Worm (Caenorhabditis elegans) whole organism, L1 larva: ENCODE results near the gene clec-133.

ENCODE experiments used
- C16A3.4 ChIP-seq: fragments of 150-350 bp; optimal IDR thresholded peaks from 2 replicates; lab custom pipeline; 2014; ENCODE audit warnings: missing biosample characterization, missing genetic modification characterization
- aha-1 ChIP-seq: fragments of 150-350 bp; optimal IDR thresholded peaks from 2 replicates; lab custom pipeline; 2014; ENCODE audit warnings: missing biosample characterization, missing genetic modification characterization
- ama-1 ChIP-seq: fragments of 150-350 bp; optimal IDR thresholded peaks from 2 replicates; lab custom pipeline; 2014
- blmp-1 ChIP-seq: fragments of 150-350 bp; optimal IDR thresholded peaks from 2 replicates; lab custom pipeline; 2014; ENCODE audit warnings: missing biosample characterization, missing genetic modification characterization
- ceh-63 ChIP-seq: fragments of 200-800 bp; sonication (Bioruptor generic); optimal IDR thresholded peaks from 2 replicates; lab custom pipeline; 2018; ENCODE audit warnings: mild to moderate bottlenecking, missing genetic modification characterization, missing compliant biosample characterization
- ceh-82 ChIP-seq, 3 experiments: fragments of 150-350 bp in 1 of 3; sonication (generic microtip) in 2 of 3; optimal IDR thresholded peaks; 2 replicates each; lab custom pipeline; 2014 to 2017; ENCODE audit warnings: missing biosample characterization in 3 of 3, missing genetic modification characterization in 3 of 3
- ceh-90 ChIP-seq: sonication (generic microtip); optimal IDR thresholded peaks from 2 replicates; lab custom pipeline; 2016; ENCODE audit warnings: missing genetic modification characterization, missing compliant biosample characterization
- ces-1 ChIP-seq: fragments of 150-350 bp; optimal IDR thresholded peaks from 2 replicates; lab custom pipeline; 2014; ENCODE audit warnings: missing biosample characterization, missing genetic modification reagents, missing genetic modification characterization
- efl-3 ChIP-seq: fragments of 200-800 bp; sonication (Bioruptor generic); optimal IDR thresholded peaks from 2 replicates; lab custom pipeline; 2018; ENCODE audit warnings: mild to moderate bottlenecking, missing genetic modification characterization, missing compliant biosample characterization
- egl-27 ChIP-seq, 2 experiments: fragments of 150-350 bp in 1 of 2; sonication (generic microtip); optimal IDR thresholded peaks; 3 replicates each; lab custom pipeline; 2017 to 2018; ENCODE audit warnings: missing biosample characterization in 2 of 2, missing genetic modification characterization in 2 of 2, missing genetic modification reagents in 2 of 2
- elt-3 ChIP-seq, 6 experiments: fragments of 150-350 bp in 1 of 6; sonication (generic microtip); optimal IDR thresholded peaks; 2 replicates each; lab custom pipeline; 2017 to 2018; ENCODE audit warnings: missing biosample characterization in 6 of 6, missing genetic modification characterization in 6 of 6, inconsistent platforms in 1 of 6
- ets-5 ChIP-seq: fragments of 200-800 bp; sonication (Bioruptor generic); IDR thresholded peaks from 2 replicates; pipeline ENCODE4 v1.3.6; 2022; ENCODE audit warnings: missing genetic modification characterization, missing compliant biosample characterization
- fkh-8 ChIP-seq: sonication (generic microtip); optimal IDR thresholded peaks from 2 replicates; lab custom pipeline; 2016; ENCODE audit warnings: mild to moderate bottlenecking, missing genetic modification characterization, missing compliant biosample characterization
- irx-1 ChIP-seq: sonication (generic microtip); optimal IDR thresholded peaks from 2 replicates; lab custom pipeline; 2016; ENCODE audit warnings: missing genetic modification characterization, missing compliant biosample characterization
- isw-1 ChIP-seq: fragments of 200-800 bp; sonication (Bioruptor generic); IDR thresholded peaks from 2 replicates; pipeline ENCODE4 v1.3.6; 2022; ENCODE audit warnings: missing genetic modification characterization, missing compliant biosample characterization
- lin-13 ChIP-seq: fragments of 150-350 bp; optimal IDR thresholded peaks from 2 replicates; lab custom pipeline; 2014; ENCODE audit warnings: missing biosample characterization, missing genetic modification reagents, missing genetic modification characterization
- lin-14 ChIP-seq: fragments of 200-800 bp; sonication (Bioruptor generic); optimal IDR thresholded peaks from 2 replicates; lab custom pipeline; 2018; ENCODE audit warnings: mild to moderate bottlenecking, missing genetic modification characterization, moderate library complexity, missing compliant biosample characterization
- lin-15B ChIP-seq: fragments of 150-350 bp; sonication (generic microtip); optimal IDR thresholded peaks from 3 replicates; lab custom pipeline; 2014; ENCODE audit warnings: missing biosample characterization, missing genetic modification characterization
- lin-35 ChIP-seq, 2 experiments: fragments of 150-350 bp; optimal IDR thresholded peaks; 2 replicates each; lab custom pipeline; 2014; ENCODE audit warnings: missing biosample characterization in 2 of 2, missing genetic modification characterization in 2 of 2, missing genetic modification reagents in 2 of 2
- lin-39 ChIP-seq: fragments of 150-350 bp; optimal IDR thresholded peaks from 2 replicates; lab custom pipeline; 2014; ENCODE audit warnings: missing biosample characterization, missing genetic modification reagents, missing genetic modification characterization
- lir-3 ChIP-seq: sonication (generic microtip); optimal IDR thresholded peaks from 2 replicates; lab custom pipeline; 2016; ENCODE audit warnings: mild to moderate bottlenecking, missing genetic modification characterization, moderate library complexity, missing compliant biosample characterization; ENCODE audit not compliant: poor library complexity
- mep-1 ChIP-seq: fragments of 150-350 bp; optimal IDR thresholded peaks from 2 replicates; lab custom pipeline; 2014; ENCODE audit warnings: missing biosample characterization, missing genetic modification characterization
- nhr-11 ChIP-seq: fragments of 150-350 bp; optimal IDR thresholded peaks from 2 replicates; lab custom pipeline; 2014; ENCODE audit warnings: missing biosample characterization, missing genetic modification characterization
- nhr-19 ChIP-seq: fragments of 200-800 bp; sonication (Bioruptor generic); conservative IDR thresholded peaks from 2 replicates; pipeline ENCODE4 v1.3.6; 2022; ENCODE audit warnings: missing genetic modification characterization, missing compliant biosample characterization
- nhr-20 ChIP-seq: sonication (generic microtip); optimal IDR thresholded peaks from 2 replicates; lab custom pipeline; 2016; ENCODE audit warnings: mild to moderate bottlenecking, missing genetic modification characterization, missing compliant biosample characterization
- nhr-237 ChIP-seq: fragments of 150-350 bp; optimal IDR thresholded peaks from 2 replicates; lab custom pipeline; 2014; ENCODE audit warnings: missing biosample characterization, missing genetic modification characterization
- nhr-76 ChIP-seq: sonication (generic microtip); optimal IDR thresholded peaks from 2 replicates; lab custom pipeline; 2017; ENCODE audit warnings: missing biosample characterization, missing genetic modification characterization
- nhr-77 ChIP-seq: fragments of 150-350 bp; optimal IDR thresholded peaks from 2 replicates; lab custom pipeline; 2014; ENCODE audit warnings: missing biosample characterization, missing genetic modification characterization
- nhr-84 ChIP-seq: sonication (generic microtip); optimal IDR thresholded peaks from 2 replicates; lab custom pipeline; 2017; ENCODE audit warnings: missing biosample characterization, missing genetic modification characterization
- nhr-85 ChIP-seq: sonication (generic microtip); peaks from one replicate; lab custom pipeline; 2016; ENCODE audit warnings: missing genetic modification characterization, inconsistent platforms, missing compliant biosample characterization
- pax-3 ChIP-seq: fragments of 200-800 bp; sonication (Bioruptor generic); optimal IDR thresholded peaks from 2 replicates; lab custom pipeline; 2018; ENCODE audit warnings: mild to moderate bottlenecking, missing genetic modification characterization, moderate library complexity, missing compliant biosample characterization
- rnt-1 ChIP-seq: sonication (generic microtip); optimal IDR thresholded peaks from 2 replicates; lab custom pipeline; 2016; ENCODE audit warnings: mild to moderate bottlenecking, missing genetic modification characterization, moderate library complexity, missing compliant biosample characterization
- snpc-4 ChIP-seq: fragments of 150-350 bp; optimal IDR thresholded peaks from 2 replicates; lab custom pipeline; 2014; ENCODE audit warnings: missing biosample characterization, missing genetic modification characterization
- snu-23 ChIP-seq: sonication (generic microtip); optimal IDR thresholded peaks from 2 replicates; lab custom pipeline; 2016; ENCODE audit warnings: missing genetic modification characterization, missing compliant biosample characterization
- sptf-1 ChIP-seq: fragments of 150-350 bp; optimal IDR thresholded peaks from 2 replicates; lab custom pipeline; 2014; ENCODE audit warnings: missing biosample characterization, missing genetic modification characterization
- tbx-2 ChIP-seq: sonication (generic microtip); optimal IDR thresholded peaks from 2 replicates; lab custom pipeline; 2016; ENCODE audit warnings: missing genetic modification characterization, missing compliant biosample characterization
- tlp-1 ChIP-seq: fragments of 150-350 bp; optimal IDR thresholded peaks from 2 replicates; lab custom pipeline; 2014; ENCODE audit warnings: missing biosample characterization, missing genetic modification characterization
- unc-130 ChIP-seq: fragments of 150-350 bp; optimal IDR thresholded peaks from 2 replicates; lab custom pipeline; 2017; ENCODE audit warnings: missing biosample characterization, missing genetic modification characterization, inconsistent platforms
- ztf-11 ChIP-seq, 2 experiments: sonication (generic microtip); optimal IDR thresholded peaks; 2 replicates each; lab custom pipeline; 2016 to 2017; ENCODE audit warnings: missing genetic modification characterization in 2 of 2, missing biosample characterization in 1 of 2, missing compliant biosample characterization in 1 of 2

clec-133 gene

ce11 chrII:3560592-3560991, 17.6 kb upstream of the clec-133 start, which contains the start of gene W10G11.1:
Gene W10G11.1 (minus strand): TSS chrII:3560692.
- TF ChIP-seq mep-1 (no peak), tlp-1 (no peak), lin-13 (GFP tag; lab: Kevin White, UChicago) (no peak), nhr-19 (no peak), pax-3 (no peak), aha-1 (tag; lab: Kevin White, UChicago) (no peak), snu-23 (no peak), isw-1 (GFP tag; lab: Robert Waterston, UW) (no peak), unc-130 (tag; lab: Kevin White, UChicago) (no peak), ces-1 (GFP tag; lab: Kevin White, UChicago) (no peak), irx-1 (no peak), snpc-4 (tag; lab: Kevin White, UChicago) (no peak), efl-3 (no peak), blmp-1 (no peak), fkh-8 (tag; lab: Kevin White, UChicago) (no peak), nhr-76 (tag; lab: Kevin White, UChicago) (no peak), nhr-77 (tag; lab: Kevin White, UChicago) (no peak), lin-15B (tag; lab: Kevin White, UChicago) (no peak), elt-3 (tag; optimal IDR thresholded peaks at IDR 0.05; lab: Kevin White, UChicago) (no peak)

- TF ChIP-seq nhr-85 (no peak), isw-1 (GFP tag; lab: Robert Waterston, UW) (no peak), lin-14 (GFP tag; lab: Kevin White, UChicago) (no peak)
Observed at ce11 chrII:3561561-3561960, 16.7 kb upstream of the clec-133 start, which contains the start of gene W10G11.2. Gene W10G11.2 (minus strand): TSS chrII:3561661.

DNA sequence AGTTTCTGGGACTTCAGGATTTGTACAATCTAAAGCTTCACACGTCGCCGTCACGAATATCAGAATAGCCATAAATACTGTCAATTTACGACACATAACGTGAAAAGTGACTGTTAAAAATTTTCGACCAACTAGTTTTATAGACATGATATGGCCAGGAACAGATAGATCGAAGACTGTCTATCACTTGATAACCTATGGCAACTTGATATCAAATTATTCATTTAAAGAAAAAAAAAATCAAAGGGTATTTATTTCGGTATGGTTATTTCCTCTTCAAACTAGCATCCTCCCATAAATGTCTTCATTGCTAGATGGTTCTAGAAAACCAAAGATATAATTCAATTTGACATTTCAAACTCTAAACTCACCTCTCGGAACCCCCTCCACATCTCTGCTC, 15.8 kb upstream of the clec-133 start, which contains the start of gene W10G11.3:
Gene W10G11.3, minus strand, starts transcription at position 101 of the 400 bp plus-strand sequence.
- TF ChIP-seq elt-3 (tag; optimal IDR thresholded peaks at IDR 0.05; lab: Kevin White, UChicago) (no peak), ztf-11 (tag; optimal IDR thresholded peaks at IDR 0.05; lab: Kevin White, UChicago) (no peak), lin-35 (GFP tag; optimal IDR thresholded peaks at IDR 0.05; lab: Kevin White, UChicago) (no peak), tbx-2 (tag; lab: Kevin White, UChicago) (no peak), nhr-237 (tag; lab: Kevin White, UChicago) (no peak), ceh-63 (GFP tag; lab: Kevin White, UChicago) (no peak), ces-1 (GFP tag; lab: Kevin White, UChicago) (no peak), ceh-82 (tag; optimal IDR thresholded peaks at IDR 0.05; lab: Kevin White, UChicago) (no peak), lin-39 (no peak), nhr-84 (tag; lab: Kevin White, UChicago) (no peak), rnt-1 (no peak), sptf-1 (no peak), nhr-20 (no peak)

DNA sequence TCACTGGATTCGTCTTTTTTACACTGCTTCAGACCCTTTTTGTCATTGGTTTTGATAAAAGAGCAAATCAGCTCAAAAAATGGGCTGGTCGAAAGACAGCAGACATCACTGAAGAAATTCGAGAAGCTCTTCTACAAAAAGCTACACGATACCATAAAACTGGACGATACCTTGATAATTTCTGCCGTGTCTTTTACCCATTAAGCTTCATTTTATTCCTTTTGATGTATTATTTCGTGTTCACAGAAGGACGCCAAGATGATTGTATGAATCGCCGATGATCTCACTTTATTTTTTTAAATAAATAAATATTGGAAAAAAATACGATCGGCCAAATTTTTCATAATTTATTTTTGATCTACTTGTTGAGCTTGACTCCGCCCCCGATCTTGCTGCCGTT, 11.2 kb upstream of the clec-133 start:
- TF ChIP-seq blmp-1 (no peak), lir-3 (tag; lab: Kevin White, UChicago) (no peak), ama-1 (no peak), ceh-90 (tag; lab: Kevin White, UChicago) (no peak), nhr-11 (tag; lab: Kevin White, UChicago) (no peak), ceh-82 (tag; optimal IDR thresholded peaks at IDR 0.05; lab: Kevin White, UChicago) (no peak), efl-3 (no peak), ces-1 (GFP tag; lab: Kevin White, UChicago) (no peak), C16A3.4 (tag; lab: Kevin White, UChicago) (no peak), nhr-85 (no peak), ets-5 (GFP tag; lab: Robert Waterston, UW) (no peak), egl-27 (tag; optimal IDR thresholded peaks at IDR 0.05; lab: Kevin White, UChicago) (no peak)
